Worm (Caenorhabditis elegans) whole organism, L1 larva: ENCODE data around the gene ZK1320.5.
A peak's percentile ranks its signal among the peaks of the same experiment; 100 is the strongest.

Experiments used
- ceh-90 ChIP-seq: sonication (generic microtip); optimal IDR thresholded peaks from 2 replicates; lab custom pipeline; 2016; ENCODE audit warnings: missing genetic modification characterization, missing compliant biosample characterization
- egl-13 ChIP-seq: sonication (generic microtip); optimal IDR thresholded peaks from 2 replicates; lab custom pipeline; 2016; ENCODE audit warnings: missing genotype, missing genetic modification reagents, missing genetic modification characterization, missing compliant biosample characterization
- mab-9 ChIP-seq: fragments of 200-800 bp; sonication (Bioruptor generic); IDR thresholded peaks from 2 replicates; pipeline ENCODE4 v1.3.6; 2022; ENCODE audit warnings: missing genetic modification reagents, missing genetic modification characterization, missing compliant biosample characterization
- nhr-12 ChIP-seq: sonication (generic microtip); optimal IDR thresholded peaks from 2 replicates; lab custom pipeline; 2017; ENCODE audit warnings: missing biosample characterization, missing genetic modification characterization
- nhr-47 ChIP-seq: sonication (generic microtip); optimal IDR thresholded peaks from 2 replicates; lab custom pipeline; 2016; ENCODE audit warnings: mild to moderate bottlenecking, missing genetic modification characterization, moderate library complexity, missing compliant biosample characterization

ce11 chrII:9617039-9617901, 48.2 kb downstream of the ZK1320.5 start, which contains the start of gene hal-3:
- TF ChIP-seq nhr-47 (tag; lab: Kevin White, UChicago), result peak; percentile 1
- no peak for TF ChIP-seq nhr-12 (tag; lab: Kevin White, UChicago)
- TF ChIP-seq ceh-90, result no peak
- no peak for TF ChIP-seq egl-13 (tag; lab: Kevin White, UChicago)
- no peak for TF ChIP-seq mab-9 (GFP tag; lab: Robert Waterston, UW)
